Worm (Caenorhabditis elegans): ENCODE data around the gene W10G11.1.

DNA sequence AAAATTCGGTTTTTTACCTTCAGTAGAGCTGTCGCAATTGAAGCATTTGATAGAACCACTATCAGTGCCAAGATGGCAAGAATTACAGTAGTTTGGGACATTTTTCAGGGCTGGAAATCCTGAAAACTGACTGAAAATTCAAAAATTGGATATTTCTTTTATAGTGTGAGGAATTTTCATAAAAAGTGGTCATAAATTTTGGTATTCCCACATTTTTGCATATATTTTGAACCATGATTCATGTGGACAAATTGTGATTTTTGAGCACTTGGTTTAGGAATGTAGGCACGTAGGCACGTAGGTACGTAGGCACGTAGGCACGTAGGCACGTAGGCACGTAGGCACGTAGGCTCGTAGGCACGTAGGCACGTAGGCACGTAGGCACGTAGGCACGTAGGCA lies 48.3 kb downstream of the W10G11.1 start, which contains the start of gene Y49F6B.19:
- no peak for TF ChIP-seq skn-1 (tag; optimal IDR thresholded peaks at IDR 0.05)
- TF ChIP-seq ztf-11 (tag; optimal IDR thresholded peaks at IDR 0.05) = no peak
- TF ChIP-seq ama-1 (optimal IDR thresholded peaks at IDR 0.05) = no peak
- TF ChIP-seq fkh-10 (GFP tag; optimal IDR thresholded peaks at IDR 0.05) = no peak
- TF ChIP-seq unc-130 (tag; optimal IDR thresholded peaks at IDR 0.05) = no peak
- TF ChIP-seq aha-1 (tag; optimal IDR thresholded peaks at IDR 0.05) = no peak
- no peak for TF ChIP-seq lin-35 (GFP tag; optimal IDR thresholded peaks at IDR 0.05)
- TF ChIP-seq mdl-1 (tag; optimal IDR thresholded peaks at IDR 0.05) = no peak
- TF ChIP-seq dpl-1 (GFP tag; optimal IDR thresholded peaks at IDR 0.05) = no peak
- no peak for TF ChIP-seq lin-39 (tag; optimal IDR thresholded peaks at IDR 0.05)

Measured in whole organism, L1 larva.